Worm (Caenorhabditis elegans) whole organism, L3 larva: Measurements from ENCODE around the gene nfm-1.
A peak's percentile ranks its signal among the peaks of the same experiment; 100 is the strongest.

Source experiments
- ceh-16 ChIP-seq: sonication (generic microtip); optimal IDR thresholded peaks from 2 replicates; lab custom pipeline; 2017; ENCODE audit warnings: missing biosample characterization, missing genetic modification characterization
- fkh-10 ChIP-seq: sonication (generic microtip); optimal IDR thresholded peaks from 2 replicates; lab custom pipeline; 2017; ENCODE audit warnings: missing biosample characterization, missing genetic modification reagents, missing genetic modification characterization
- fos-1 ChIP-seq: fragments of 150-350 bp; optimal IDR thresholded peaks from 2 replicates; lab custom pipeline; 2014; ENCODE audit warnings: missing biosample characterization, missing genetic modification characterization
- lsy-12 ChIP-seq: sonication (generic microtip); optimal IDR thresholded peaks from 2 replicates; lab custom pipeline; 2016; ENCODE audit warnings: mild to moderate bottlenecking, missing genetic modification characterization, missing compliant biosample characterization
- mdl-1 ChIP-seq: fragments of 150-350 bp; optimal IDR thresholded peaks from 2 replicates; lab custom pipeline; 2014; ENCODE audit warnings: missing biosample characterization, missing genetic modification characterization
- nfya-1 ChIP-seq: sonication (generic microtip); optimal IDR thresholded peaks from 2 replicates; lab custom pipeline; 2017; ENCODE audit warnings: missing genetic modification characterization, mild to moderate bottlenecking, missing compliant biosample characterization, antibody characterized with exemption, moderate library complexity; ENCODE audit not compliant: insufficient read depth
- nhr-237 ChIP-seq: fragments of 150-350 bp; optimal IDR thresholded peaks from 2 replicates; lab custom pipeline; 2014; ENCODE audit warnings: missing biosample characterization, missing genetic modification characterization
- skn-1 ChIP-seq: fragments of 150-350 bp; optimal IDR thresholded peaks from 2 replicates; lab custom pipeline; 2014; ENCODE audit warnings: missing biosample characterization, missing genetic modification characterization
- tbx-2 ChIP-seq: sonication (generic microtip); optimal IDR thresholded peaks from 2 replicates; lab custom pipeline; 2016; ENCODE audit warnings: mild to moderate bottlenecking, missing genetic modification characterization, missing compliant biosample characterization
- unc-39 ChIP-seq: sonication (generic microtip); optimal IDR thresholded peaks from 4 replicates; lab custom pipeline; 2017; ENCODE audit warnings: missing biosample characterization, missing genetic modification characterization
- unc-62 ChIP-seq: fragments of 150-350 bp; sonication (generic microtip); optimal IDR thresholded peaks from 4 replicates; lab custom pipeline; 2014; ENCODE audit warnings: missing biosample characterization, missing genetic modification reagents, missing genetic modification characterization
- ztf-4 ChIP-seq: fragments of 150-350 bp; optimal IDR thresholded peaks from 2 replicates; lab custom pipeline; 2014; ENCODE audit warnings: missing biosample characterization, missing genetic modification characterization

- TF ChIP-seq nfya-1 (tag; lab: Kevin White, UChicago) (no peak), skn-1 (tag; lab: Kevin White, UChicago) (no peak), unc-39 (no peak), tbx-2 (tag; lab: Kevin White, UChicago) (no peak), fkh-10 (GFP tag; lab: Kevin White, UChicago) (no peak), ceh-16 (tag; lab: Kevin White, UChicago) (no peak), lsy-12 (peak; percentile 37), ztf-4 (no peak), mdl-1 (tag; lab: Kevin White, UChicago) (no peak), unc-62 (no peak), nhr-237 (tag; lab: Kevin White, UChicago) (no peak), fos-1 (tag; lab: Kevin White, UChicago) (no peak)
Measured at ce11 chrIII:6123647-6124046, 35.6 kb upstream of the nfm-1 start.
